Worm (Caenorhabditis elegans): Measurements from ENCODE around the gene nhr-166.
A peak's percentile ranks its signal among the peaks of the same experiment; 100 is the strongest.

nhr-166 gene

DNA sequence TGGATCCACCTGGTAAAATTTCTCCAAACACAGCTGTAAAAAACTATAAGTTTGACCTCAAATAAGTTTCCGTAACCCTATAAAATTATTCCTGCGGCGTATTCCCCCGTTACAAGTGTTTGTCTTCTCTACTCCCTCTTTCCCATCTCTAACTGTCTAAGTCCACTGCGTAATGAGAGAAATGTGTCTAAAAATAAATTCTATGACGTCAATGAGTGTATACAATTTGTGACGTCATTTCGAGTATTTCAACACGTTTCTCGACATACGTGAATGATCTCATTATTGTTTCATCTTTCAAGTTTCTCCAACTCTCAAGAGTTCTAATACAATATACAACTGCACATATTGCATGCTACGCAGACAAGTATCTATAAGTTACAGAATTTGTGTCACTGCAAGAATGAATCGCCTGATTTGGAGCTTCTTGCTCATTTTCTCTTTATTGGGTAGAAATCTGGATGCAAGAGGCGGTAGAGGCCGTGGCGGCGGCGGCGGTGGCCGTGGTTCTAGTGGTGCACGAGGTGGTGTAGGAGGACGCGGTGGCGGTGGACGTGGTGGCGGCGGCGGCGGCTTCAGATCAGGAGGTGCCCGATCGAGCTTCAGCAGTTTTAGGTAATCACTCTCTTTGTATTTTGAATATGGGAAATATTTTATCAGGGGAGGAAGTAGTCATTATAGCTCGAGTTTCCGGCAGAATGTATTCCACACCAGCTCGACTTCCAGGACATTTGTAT is 17.9 kb downstream of the nhr-166 start, which contains the start of gene F53C3.6 (continued):
- TF ChIP-seq sptf-1 (tag; optimal IDR thresholded peaks at IDR 0.05) (no peak), unc-30 (tag; optimal IDR thresholded peaks at IDR 0.05) (no peak), elt-2 (tag; optimal IDR thresholded peaks at IDR 0.05) (peak; percentile 4), nhr-11 (tag; optimal IDR thresholded peaks at IDR 0.05) (peak; percentile 24), skn-1 (tag; optimal IDR thresholded peaks at IDR 0.05) (peak; percentile 70), nhr-85 (tag) (peak; percentile 89), fos-1 (tag; optimal IDR thresholded peaks at IDR 0.05) (peak; percentile 51), C34B4.2 (tag; optimal IDR thresholded peaks at IDR 0.05) (no peak), C16A3.4 (tag; optimal IDR thresholded peaks at IDR 0.05) (peak; percentile 26), tlp-1 (tag; optimal IDR thresholded peaks at IDR 0.05) (no peak), tbx-2 (tag; optimal IDR thresholded peaks at IDR 0.05) (peak; percentile 65), fkh-8 (tag; optimal IDR thresholded peaks at IDR 0.05) (peak; percentile 61), ceh-88 (GFP tag; IDR thresholded peaks at IDR 0.05) (peak; percentile 26; the same call in 1 of the 2 replicates), pqm-1 (tag; optimal IDR thresholded peaks at IDR 0.05) (no peak), unc-130 (tag; optimal IDR thresholded peaks at IDR 0.05) (no peak), efl-3 (GFP tag; optimal IDR thresholded peaks at IDR 0.05) (no peak), irx-1 (tag; optimal IDR thresholded peaks at IDR 0.05) (peak; percentile 44), nhr-19 (GFP tag; conservative IDR thresholded peaks at IDR 0.05) (peak; percentile 53), lin-14 (GFP tag; optimal IDR thresholded peaks at IDR 0.05) (peak; percentile 95), hlh-17 (GFP tag; optimal IDR thresholded peaks at IDR 0.05; ENCODE audit: borderline replicate concordance) (no peak), vab-15 (tag; optimal IDR thresholded peaks at IDR 0.05) (no peak), ceh-63 (GFP tag; optimal IDR thresholded peaks at IDR 0.05) (no peak), mef-2 (tag; optimal IDR thresholded peaks at IDR 0.05) (peak; percentile 98), sup-37 (GFP tag; optimal IDR thresholded peaks at IDR 0.05) (no peak), snpc-4 (tag; optimal IDR thresholded peaks at IDR 0.05) (peak; percentile 26), lin-35 (GFP tag; optimal IDR thresholded peaks at IDR 0.05) (peak; percentile 31 to 71), nhr-47 (tag; optimal IDR thresholded peaks at IDR 0.05) (peak; percentile 81), hpl-2 (GFP tag; optimal IDR thresholded peaks at IDR 0.05) (no peak), pag-3 (tag; optimal IDR thresholded peaks at IDR 0.05; ENCODE audit: borderline replicate concordance, insufficient read depth) (no peak), ceh-8 (GFP tag; optimal IDR thresholded peaks at IDR 0.05) (peak; percentile 77), mdl-1 (tag; optimal IDR thresholded peaks at IDR 0.05) (peak in 1 of 2 experiments; percentile 55), mab-9 (GFP tag; IDR thresholded peaks at IDR 0.05) (no peak), nhr-28 (tag; optimal IDR thresholded peaks at IDR 0.05) (no peak), jun-1 (tag; optimal IDR thresholded peaks at IDR 0.05) (peak; percentile 28), lin-13 (GFP tag; optimal IDR thresholded peaks at IDR 0.05) (peak; percentile 51), nhr-76 (tag; optimal IDR thresholded peaks at IDR 0.05) (no peak), nhr-77 (tag; optimal IDR thresholded peaks at IDR 0.05) (peak; percentile 51), lin-39 (tag; optimal IDR thresholded peaks at IDR 0.05) (peak; percentile 47), ztf-11 (tag; optimal IDR thresholded peaks at IDR 0.05) (no peak), lin-15B (tag; optimal IDR thresholded peaks at IDR 0.05) (no peak), rnt-1 (tag; optimal IDR thresholded peaks at IDR 0.05) (peak; percentile 37), ets-5 (GFP tag; IDR thresholded peaks at IDR 0.05) (no peak), zip-4 (GFP tag; optimal IDR thresholded peaks at IDR 0.05) (peak; percentile 42), alr-1 (tag; optimal IDR thresholded peaks at IDR 0.05; ENCODE audit: borderline replicate concordance) (no peak), pax-3 (tag; optimal IDR thresholded peaks at IDR 0.05) (peak; percentile 11), dsc-1 (tag; optimal IDR thresholded peaks at IDR 0.05) (peak; percentile 71), egl-27 (tag; optimal IDR thresholded peaks at IDR 0.05) (peak; percentile 50 to 67)

Measured in whole organism, L1 larva.